Worm (Caenorhabditis elegans) whole organism, L4 larva: Measurements from ENCODE around the gene acr-16.

Experiments
- F26F4.8 ChIP-seq: fragments of 200-800 bp; sonication (Bioruptor generic); conservative IDR thresholded peaks from 2 replicates; pipeline ENCODE4 v1.3.6; 2022; ENCODE audit warnings: missing genetic modification characterization, missing compliant biosample characterization
- aly-2 ChIP-seq: sonication (generic microtip); optimal IDR thresholded peaks from 2 replicates; lab custom pipeline; 2018; ENCODE audit warnings: missing biosample characterization, missing genetic modification characterization
- ama-1 ChIP-seq: fragments of 150-350 bp; optimal IDR thresholded peaks from 2 replicates; lab custom pipeline; 2014; ENCODE audit warnings: inconsistent platforms, mixed read lengths
- lin-15B ChIP-seq: fragments of 150-350 bp; sonication (generic microtip); optimal IDR thresholded peaks from 3 replicates; lab custom pipeline; 2014; ENCODE audit warnings: missing biosample characterization, missing genetic modification characterization
- mxl-3 ChIP-seq: fragments of 200-800 bp; sonication (Bioruptor generic); optimal IDR thresholded peaks from 2 replicates; lab custom pipeline; 2018; ENCODE audit warnings: mild to moderate bottlenecking, missing genetic modification characterization, missing compliant biosample characterization
- pha-4 ChIP-seq, 2 experiments: fragments of 150-350 bp in 1 of 2; fragments of 200-800 bp in 1 of 2; sonication (Bioruptor generic) in 1 of 2; IDR thresholded peaks in 1 of 2; optimal IDR thresholded peaks in 1 of 2; 2 replicates each; pipeline versions ENCODE4 v1.3.6 to Lab custom; 2014 to 2022; ENCODE audit warnings: missing genetic modification characterization in 2 of 2, missing genetic modification reagents in 2 of 2, missing biosample characterization in 1 of 2, missing compliant biosample characterization in 1 of 2
- sdz-12 ChIP-seq: fragments of 200-800 bp; sonication (Bioruptor generic); optimal IDR thresholded peaks from 2 replicates; lab custom pipeline; 2018; ENCODE audit warnings: mild to moderate bottlenecking, missing genetic modification characterization, missing compliant biosample characterization
- snpc-1.2 ChIP-seq: fragments of 200-800 bp; sonication (Bioruptor generic); IDR thresholded peaks from 2 replicates; pipeline ENCODE4 v1.3.6; 2022; ENCODE audit warnings: missing genetic modification reagents, missing genetic modification characterization, missing compliant biosample characterization

DNA sequence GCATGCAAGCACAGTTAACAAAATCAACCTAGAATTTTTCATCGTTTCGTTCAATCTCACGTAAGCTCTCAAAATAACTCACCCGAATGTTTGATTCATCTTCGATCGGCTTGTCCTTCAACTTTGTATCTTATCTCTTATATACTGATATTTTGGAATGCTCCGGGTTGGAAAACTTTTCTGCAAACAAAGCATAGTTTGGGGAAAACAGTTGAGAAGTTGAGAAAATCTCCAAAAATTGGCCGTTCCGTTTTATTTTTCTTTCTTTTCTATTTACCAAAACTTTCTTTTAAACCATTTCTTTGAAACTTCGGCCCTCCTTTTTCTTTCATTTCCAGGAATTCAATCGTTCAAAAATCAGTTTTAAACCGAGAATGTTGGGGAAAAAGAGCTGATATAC lies 41.6 kb downstream of the acr-16 start, which contains the start of gene F41E6.15:
- TF ChIP-seq ama-1 (lab: Kevin White, UChicago) (no peak), pha-4 (GFP tag; IDR thresholded peaks at IDR 0.05; lab: Robert Waterston, UW) (no peak), pha-4 (tag; optimal IDR thresholded peaks at IDR 0.05; lab: Kevin White, UChicago) (no peak), snpc-1.2 (GFP tag; lab: Robert Waterston, UW) (no peak), mxl-3 (GFP tag; lab: Kevin White, UChicago) (no peak), lin-15B (no peak), F26F4.8 (GFP tag; lab: Robert Waterston, UW) (no peak), sdz-12 (GFP tag; lab: Kevin White, UChicago) (no peak), aly-2 (no peak)
